Worm (Caenorhabditis elegans) whole organism, L1 larva: ENCODE measurements around the gene sex-1.
A peak's percentile ranks its signal among the peaks of the same experiment; 100 is the strongest.

ENCODE experiments used
- C04F5.9 ChIP-seq: sonication (generic microtip); optimal IDR thresholded peaks from 2 replicates; lab custom pipeline; 2016; ENCODE audit warnings: missing genetic modification characterization, missing compliant biosample characterization
- C34B4.2 ChIP-seq: sonication (generic microtip); optimal IDR thresholded peaks from 2 replicates; lab custom pipeline; 2017; ENCODE audit warnings: mild to moderate bottlenecking, missing genetic modification characterization, missing compliant biosample characterization
- F16B12.6 ChIP-seq: fragments of 150-350 bp; optimal IDR thresholded peaks from 2 replicates; lab custom pipeline; 2014; ENCODE audit warnings: missing biosample characterization, missing genetic modification characterization
- ama-1 ChIP-seq: fragments of 150-350 bp; optimal IDR thresholded peaks from 2 replicates; lab custom pipeline; 2014
- blmp-1 ChIP-seq: fragments of 150-350 bp; optimal IDR thresholded peaks from 2 replicates; lab custom pipeline; 2014; ENCODE audit warnings: missing biosample characterization, missing genetic modification characterization
- ceh-82 ChIP-seq, 3 experiments: fragments of 150-350 bp in 1 of 3; sonication (generic microtip) in 2 of 3; optimal IDR thresholded peaks; 2 replicates each; lab custom pipeline; 2014 to 2017; ENCODE audit warnings: missing biosample characterization in 3 of 3, missing genetic modification characterization in 3 of 3
- ces-1 ChIP-seq: fragments of 150-350 bp; optimal IDR thresholded peaks from 2 replicates; lab custom pipeline; 2014; ENCODE audit warnings: missing biosample characterization, missing genetic modification reagents, missing genetic modification characterization
- dpl-1 ChIP-seq, 3 experiments: fragments of 150-350 bp in 2 of 3; sonication (generic microtip) in 1 of 3; optimal IDR thresholded peaks; 2 replicates each; lab custom pipeline; 2014 to 2017; ENCODE audit warnings: missing biosample characterization in 3 of 3, missing genetic modification characterization in 3 of 3, missing genetic modification reagents in 3 of 3
- efl-1 ChIP-seq, 4 experiments: fragments of 150-350 bp; optimal IDR thresholded peaks in 3 of 4; peaks in 1 of 4; 1 replicate in 1 of 4; 2 replicates in 3 of 4; lab custom pipeline; 2014; ENCODE audit warnings: missing biosample characterization in 2 of 4, missing genetic modification characterization in 2 of 4, missing genetic modification reagents in 2 of 4
- elt-2 ChIP-seq: sonication (generic microtip); optimal IDR thresholded peaks from 2 replicates; lab custom pipeline; 2016; ENCODE audit warnings: missing genetic modification characterization, mild to moderate bottlenecking, inconsistent platforms, missing compliant biosample characterization, missing genetic modification reagents
- fkh-10 ChIP-seq: sonication (generic microtip); optimal IDR thresholded peaks from 2 replicates; lab custom pipeline; 2017; ENCODE audit warnings: missing biosample characterization, missing genetic modification reagents, missing genetic modification characterization
- fkh-8 ChIP-seq: sonication (generic microtip); optimal IDR thresholded peaks from 2 replicates; lab custom pipeline; 2016; ENCODE audit warnings: mild to moderate bottlenecking, missing genetic modification characterization, missing compliant biosample characterization
- grh-1 ChIP-seq: fragments of 200-800 bp; sonication (Bioruptor generic); IDR thresholded peaks from 2 replicates; pipeline ENCODE4 v1.3.6; 2022; ENCODE audit warnings: missing genetic modification reagents, missing genetic modification characterization, missing compliant biosample characterization
- isw-1 ChIP-seq: fragments of 200-800 bp; sonication (Bioruptor generic); IDR thresholded peaks from 2 replicates; pipeline ENCODE4 v1.3.6; 2022; ENCODE audit warnings: missing genetic modification characterization, missing compliant biosample characterization
- jun-1 ChIP-seq: fragments of 150-350 bp; optimal IDR thresholded peaks from 2 replicates; lab custom pipeline; 2014; ENCODE audit warnings: missing biosample characterization, missing genetic modification reagents, missing genetic modification characterization
- lin-14 ChIP-seq: fragments of 200-800 bp; sonication (Bioruptor generic); optimal IDR thresholded peaks from 2 replicates; lab custom pipeline; 2018; ENCODE audit warnings: mild to moderate bottlenecking, missing genetic modification characterization, moderate library complexity, missing compliant biosample characterization
- lin-15B ChIP-seq: fragments of 150-350 bp; sonication (generic microtip); optimal IDR thresholded peaks from 3 replicates; lab custom pipeline; 2014; ENCODE audit warnings: missing biosample characterization, missing genetic modification characterization
- lin-39 ChIP-seq: fragments of 150-350 bp; optimal IDR thresholded peaks from 2 replicates; lab custom pipeline; 2014; ENCODE audit warnings: missing biosample characterization, missing genetic modification reagents, missing genetic modification characterization
- lsy-2 ChIP-seq, 2 experiments: fragments of 150-350 bp; optimal IDR thresholded peaks; 2 replicates each; lab custom pipeline; 2014; ENCODE audit warnings: missing biosample characterization in 2 of 2, missing genetic modification characterization in 2 of 2
- mab-9 ChIP-seq: fragments of 200-800 bp; sonication (Bioruptor generic); IDR thresholded peaks from 2 replicates; pipeline ENCODE4 v1.3.6; 2022; ENCODE audit warnings: missing genetic modification reagents, missing genetic modification characterization, missing compliant biosample characterization
- mdl-1 ChIP-seq, 2 experiments: fragments of 150-350 bp; optimal IDR thresholded peaks; 2 replicates each; lab custom pipeline; 2014 to 2017; ENCODE audit warnings: missing biosample characterization in 2 of 2, missing genetic modification characterization in 2 of 2, inconsistent platforms in 1 of 2
- mef-2 ChIP-seq: fragments of 150-350 bp; optimal IDR thresholded peaks from 2 replicates; lab custom pipeline; 2014; ENCODE audit warnings: missing biosample characterization, missing genetic modification characterization
- mep-1 ChIP-seq: fragments of 150-350 bp; optimal IDR thresholded peaks from 2 replicates; lab custom pipeline; 2014; ENCODE audit warnings: missing biosample characterization, missing genetic modification characterization
- nhr-19 ChIP-seq: fragments of 200-800 bp; sonication (Bioruptor generic); conservative IDR thresholded peaks from 2 replicates; pipeline ENCODE4 v1.3.6; 2022; ENCODE audit warnings: missing genetic modification characterization, missing compliant biosample characterization
- nhr-20 ChIP-seq: sonication (generic microtip); optimal IDR thresholded peaks from 2 replicates; lab custom pipeline; 2016; ENCODE audit warnings: mild to moderate bottlenecking, missing genetic modification characterization, missing compliant biosample characterization
- nhr-47 ChIP-seq: sonication (generic microtip); optimal IDR thresholded peaks from 2 replicates; lab custom pipeline; 2016; ENCODE audit warnings: mild to moderate bottlenecking, missing genetic modification characterization, moderate library complexity, missing compliant biosample characterization
- pax-3 ChIP-seq: fragments of 200-800 bp; sonication (Bioruptor generic); optimal IDR thresholded peaks from 2 replicates; lab custom pipeline; 2018; ENCODE audit warnings: mild to moderate bottlenecking, missing genetic modification characterization, moderate library complexity, missing compliant biosample characterization
- rnt-1 ChIP-seq: sonication (generic microtip); optimal IDR thresholded peaks from 2 replicates; lab custom pipeline; 2016; ENCODE audit warnings: mild to moderate bottlenecking, missing genetic modification characterization, moderate library complexity, missing compliant biosample characterization
- snu-23 ChIP-seq: sonication (generic microtip); optimal IDR thresholded peaks from 2 replicates; lab custom pipeline; 2016; ENCODE audit warnings: missing genetic modification characterization, missing compliant biosample characterization
- swsn-7 ChIP-seq: sonication (generic microtip); optimal IDR thresholded peaks from 2 replicates; lab custom pipeline; 2016; ENCODE audit warnings: missing genetic modification characterization, missing compliant biosample characterization
- tbx-2 ChIP-seq: sonication (generic microtip); optimal IDR thresholded peaks from 2 replicates; lab custom pipeline; 2016; ENCODE audit warnings: missing genetic modification characterization, missing compliant biosample characterization
- tlp-1 ChIP-seq: fragments of 150-350 bp; optimal IDR thresholded peaks from 2 replicates; lab custom pipeline; 2014; ENCODE audit warnings: missing biosample characterization, missing genetic modification characterization
- unc-130 ChIP-seq: fragments of 150-350 bp; optimal IDR thresholded peaks from 2 replicates; lab custom pipeline; 2017; ENCODE audit warnings: missing biosample characterization, missing genetic modification characterization, inconsistent platforms
- xbp-1 ChIP-seq: sonication (generic microtip); optimal IDR thresholded peaks from 2 replicates; lab custom pipeline; 2016; ENCODE audit warnings: missing genetic modification characterization, missing compliant biosample characterization
- ztf-4 ChIP-seq: fragments of 150-350 bp; optimal IDR thresholded peaks from 2 replicates; lab custom pipeline; 2014; ENCODE audit warnings: missing biosample characterization, missing genetic modification characterization

The sex-1 gene

ce11 chrX:10158716-10159115, 46.5 kb downstream of the sex-1 start, which contains the start of gene erd-2.1 (continued):
- TF ChIP-seq lin-15B (tag; lab: Kevin White, UChicago) (no peak), ama-1 (no peak), swsn-7 (tag; lab: Kevin White, UChicago) (peak; percentile 57), dpl-1 (GFP tag; optimal IDR thresholded peaks at IDR 0.05; lab: Kevin White, UChicago) (peak in 2 of 3 experiments; percentile 22 to 25), grh-1 (GFP tag; lab: Robert Waterston, UW) (peak; percentile 48; the same call in 1 of the 2 replicates), efl-1 (optimal IDR thresholded peaks at IDR 0.05; lab: Kevin White, UChicago) (peak; percentile 22 to 57), efl-1 (GFP tag; optimal IDR thresholded peaks at IDR 0.05 in 1 of 2; lab: Kevin White, UChicago) (peak in 1 of 2 experiments; percentile 48), nhr-47 (tag; lab: Kevin White, UChicago) (peak; percentile 52), blmp-1 (tag; lab: Kevin White, UChicago) (peak; percentile 55), lin-14 (GFP tag; lab: Kevin White, UChicago) (peak; percentile 91), xbp-1 (tag; lab: Kevin White, UChicago) (peak; percentile 100), nhr-19 (GFP tag; lab: Robert Waterston, UW) (peak; percentile 68), jun-1 (tag; lab: Kevin White, UChicago) (no peak), lsy-2 (tag; optimal IDR thresholded peaks at IDR 0.05; lab: Kevin White, UChicago) (peak; percentile 48 to 69), tlp-1 (tag; lab: Kevin White, UChicago) (no peak), pax-3 (no peak), C04F5.9 (tag; lab: Kevin White, UChicago) (no peak), mab-9 (GFP tag; lab: Robert Waterston, UW) (no peak), rnt-1 (peak; percentile 82), mdl-1 (tag; optimal IDR thresholded peaks at IDR 0.05; lab: Kevin White, UChicago) (peak in 1 of 2 experiments; percentile 76), snu-23 (GFP tag; lab: Kevin White, UChicago) (peak; percentile 82), lin-39 (no peak), nhr-20 (tag; lab: Kevin White, UChicago) (peak; percentile 75), ztf-4 (tag; lab: Kevin White, UChicago) (no peak), unc-130 (no peak), fkh-8 (tag; lab: Kevin White, UChicago) (peak; percentile 28), F16B12.6 (tag; lab: Kevin White, UChicago) (no peak), tbx-2 (peak; percentile 66)

ce11 chrX:10155127-10155526, 50.1 kb downstream of the sex-1 start:
- TF ChIP-seq lin-14 (GFP tag; lab: Kevin White, UChicago) (peak; percentile 50), ztf-4 (tag; lab: Kevin White, UChicago) (no peak), fkh-10 (GFP tag; lab: Kevin White, UChicago) (peak; percentile 37)

ce11 chrX:10154317-10154942, 50.8 kb downstream of the sex-1 start, which contains the start of gene F09B9.5:
Gene F09B9.5, plus strand, starts transcription at chrX:10154817.
- TF ChIP-seq lin-14 (GFP tag; lab: Kevin White, UChicago) (peak; percentile 66), tlp-1 (tag; lab: Kevin White, UChicago) (no peak), efl-1 (optimal IDR thresholded peaks at IDR 0.05; lab: Kevin White, UChicago) (no peak), efl-1 (GFP tag; optimal IDR thresholded peaks at IDR 0.05 in 1 of 2; lab: Kevin White, UChicago) (peak in 1 of 2 experiments; percentile 43), fkh-8 (tag; lab: Kevin White, UChicago) (no peak), elt-2 (tag; lab: Kevin White, UChicago) (no peak), mef-2 (tag; lab: Kevin White, UChicago) (no peak), ces-1 (GFP tag; lab: Kevin White, UChicago) (peak; percentile 59), mep-1 (tag; lab: Kevin White, UChicago) (no peak), C34B4.2 (tag; lab: Kevin White, UChicago) (no peak), isw-1 (GFP tag; lab: Robert Waterston, UW) (peak; percentile 12; the same call in 1 of the 2 replicates), ceh-82 (tag; optimal IDR thresholded peaks at IDR 0.05; lab: Kevin White, UChicago) (peak in 2 of 3 experiments; percentile 13 to 32)
